Worm (Caenorhabditis elegans) whole organism, L1 larva: ENCODE data around the gene ZC449.1.

ENCODE experiments used
- aha-1 ChIP-seq: fragments of 150-350 bp; optimal IDR thresholded peaks from 2 replicates; lab custom pipeline; 2014; ENCODE audit warnings: missing biosample characterization, missing genetic modification characterization
- alr-1 ChIP-seq: fragments of 200-800 bp; sonication (Bioruptor generic); optimal IDR thresholded peaks from 2 replicates; lab custom pipeline; 2018; ENCODE audit warnings: borderline replicate concordance, mild to moderate bottlenecking, missing genetic modification characterization, missing compliant biosample characterization
- aly-2 ChIP-seq: fragments of 150-350 bp; optimal IDR thresholded peaks from 2 replicates; lab custom pipeline; 2014; ENCODE audit warnings: missing biosample characterization, missing genetic modification characterization
- ama-1 ChIP-seq: fragments of 150-350 bp; optimal IDR thresholded peaks from 2 replicates; lab custom pipeline; 2014
- fkh-10 ChIP-seq: sonication (generic microtip); optimal IDR thresholded peaks from 2 replicates; lab custom pipeline; 2017; ENCODE audit warnings: missing biosample characterization, missing genetic modification reagents, missing genetic modification characterization
- lin-39 ChIP-seq: fragments of 150-350 bp; optimal IDR thresholded peaks from 2 replicates; lab custom pipeline; 2014; ENCODE audit warnings: missing biosample characterization, missing genetic modification reagents, missing genetic modification characterization
- lir-3 ChIP-seq: sonication (generic microtip); optimal IDR thresholded peaks from 2 replicates; lab custom pipeline; 2016; ENCODE audit warnings: mild to moderate bottlenecking, missing genetic modification characterization, moderate library complexity, missing compliant biosample characterization; ENCODE audit not compliant: poor library complexity
- lsy-2 ChIP-seq, 2 experiments: fragments of 150-350 bp; optimal IDR thresholded peaks; 2 replicates each; lab custom pipeline; 2014; ENCODE audit warnings: missing biosample characterization in 2 of 2, missing genetic modification characterization in 2 of 2
- nhr-237 ChIP-seq: fragments of 150-350 bp; optimal IDR thresholded peaks from 2 replicates; lab custom pipeline; 2014; ENCODE audit warnings: missing biosample characterization, missing genetic modification characterization
- nhr-47 ChIP-seq: sonication (generic microtip); optimal IDR thresholded peaks from 2 replicates; lab custom pipeline; 2016; ENCODE audit warnings: mild to moderate bottlenecking, missing genetic modification characterization, moderate library complexity, missing compliant biosample characterization
- unc-62 ChIP-seq: fragments of 150-350 bp; optimal IDR thresholded peaks from 2 replicates; lab custom pipeline; 2014; ENCODE audit warnings: missing biosample characterization, missing genetic modification reagents, missing genetic modification characterization
- xbp-1 ChIP-seq: sonication (generic microtip); optimal IDR thresholded peaks from 2 replicates; lab custom pipeline; 2016; ENCODE audit warnings: missing genetic modification characterization, missing compliant biosample characterization

DNA sequence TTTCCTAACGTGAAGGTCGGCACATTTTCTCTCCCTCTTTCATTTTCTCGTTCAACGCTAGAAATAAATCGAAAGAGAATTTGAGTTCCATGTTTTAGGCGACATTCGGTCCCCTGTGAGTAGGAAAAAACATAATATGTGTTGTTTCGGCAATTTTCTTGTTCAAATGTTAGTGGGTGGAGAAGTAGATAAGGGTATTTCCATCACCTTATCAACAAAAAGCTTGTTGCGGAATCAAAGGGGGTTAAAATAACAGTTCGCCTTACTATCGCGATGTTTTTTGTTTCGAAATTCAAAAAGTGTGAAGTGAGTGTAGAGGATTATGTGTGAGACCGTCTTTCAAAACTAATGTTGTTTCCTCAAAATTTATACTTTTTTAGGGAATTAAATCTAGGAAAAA lies 42.6 kb upstream of the ZC449.1 start:
- no peak for TF ChIP-seq lir-3 (tag; lab: Kevin White, UChicago)
- no peak for TF ChIP-seq nhr-47 (tag; lab: Kevin White, UChicago)
- TF ChIP-seq fkh-10 (GFP tag; lab: Kevin White, UChicago) = no peak
- TF ChIP-seq unc-62 (GFP tag; lab: Kevin White, UChicago) = no peak
- TF ChIP-seq ama-1 = no peak
- no peak for TF ChIP-seq aha-1 (tag; lab: Kevin White, UChicago)
- TF ChIP-seq aly-2 = no peak
- TF ChIP-seq lin-39 = no peak
- TF ChIP-seq nhr-237 (tag; lab: Kevin White, UChicago) = no peak
- TF ChIP-seq xbp-1 (tag; lab: Kevin White, UChicago) = no peak
- TF ChIP-seq alr-1 (tag; lab: Kevin White, UChicago) = no peak
- TF ChIP-seq lsy-2 (tag; optimal IDR thresholded peaks at IDR 0.05; lab: Kevin White, UChicago) = no peak
